Fruit fly (Drosophila melanogaster): Measurements from ENCODE around the gene Hsp26.

The Hsp26 gene

dm6 chr3L:9422636-9423419 lies 45.6 kb upstream of the Hsp26 start, which contains the start of gene aay (continued):
- TF ChIP-seq Hnf4 (GFP tag; optimal IDR thresholded peaks at IDR 0.05) = peak; percentile 96
- peak; percentile 95 for TF ChIP-seq brk (GFP tag; optimal IDR thresholded peaks at IDR 0.05)
- peak; percentile 97 for TF ChIP-seq sage (GFP tag; optimal IDR thresholded peaks at IDR 0.05)
- peak; percentile 94 for TF ChIP-seq Dfd (GFP tag; optimal IDR thresholded peaks at IDR 0.05)
- TF ChIP-seq pan (optimal IDR thresholded peaks at IDR 0.05) = no peak
- TF ChIP-seq Jra (GFP tag; optimal IDR thresholded peaks at IDR 0.05) = peak; percentile 97
- peak; percentile 99 for TF ChIP-seq rgr (GFP tag; optimal IDR thresholded peaks at IDR 0.05)
- peak; percentile 98 for TF ChIP-seq OdsH (GFP tag; optimal IDR thresholded peaks at IDR 0.05)
- no peak for TF ChIP-seq CrebA (GFP tag; optimal IDR thresholded peaks at IDR 0.05; ENCODE audit: borderline replicate concordance)
- peak; percentile 95 for TF ChIP-seq dmrt93B (GFP tag; optimal IDR thresholded peaks at IDR 0.05)

dm6 chr3L:9422135-9422534 lies 44.9 kb upstream of the Hsp26 start:
- TF ChIP-seq woc (GFP tag; optimal IDR thresholded peaks at IDR 0.05) = no peak
- TF ChIP-seq Rel (GFP tag; optimal IDR thresholded peaks at IDR 0.05) = no peak
- TF ChIP-seq Rel (tag; optimal IDR thresholded peaks at IDR 0.05) = peak; percentile 90

dm6 chr3L:9421621-9422020 lies 44.4 kb upstream of the Hsp26 start:
- TF ChIP-seq h (GFP tag; optimal IDR thresholded peaks at IDR 0.05) (no peak), CrebA (GFP tag; optimal IDR thresholded peaks at IDR 0.05; ENCODE audit: borderline replicate concordance) (no peak), jim (GFP tag; optimal IDR thresholded peaks at IDR 0.05) (no peak), pan (optimal IDR thresholded peaks at IDR 0.05) (no peak), tai (GFP tag; optimal IDR thresholded peaks at IDR 0.05) (no peak), brk (GFP tag; optimal IDR thresholded peaks at IDR 0.05) (no peak)

- TF ChIP-seq jim (GFP tag; optimal IDR thresholded peaks at IDR 0.05) = no peak
- TF ChIP-seq CrebA (GFP tag; optimal IDR thresholded peaks at IDR 0.05; ENCODE audit: borderline replicate concordance) = no peak
- no peak for TF ChIP-seq N (GFP tag; optimal IDR thresholded peaks at IDR 0.05)
- TF ChIP-seq Hnf4 (GFP tag; optimal IDR thresholded peaks at IDR 0.05) = no peak
- TF ChIP-seq dl (GFP tag; optimal IDR thresholded peaks at IDR 0.05; ENCODE audit: insufficient read depth in 1 of 2, partially characterized antibody in 2 of 2) = no peak
Measured at dm6 chr3L:9420819-9421130, 43.5 kb upstream of the Hsp26 start.

- TF ChIP-seq GATAd (GFP tag; optimal IDR thresholded peaks at IDR 0.05) (peak; percentile 12), h (GFP tag; optimal IDR thresholded peaks at IDR 0.05) (peak; percentile 90), Abd-B (GFP tag; optimal IDR thresholded peaks at IDR 0.05) (no peak), N (GFP tag; optimal IDR thresholded peaks at IDR 0.05) (no peak), CrebA (GFP tag; optimal IDR thresholded peaks at IDR 0.05; ENCODE audit: borderline replicate concordance) (no peak), sage (GFP tag; optimal IDR thresholded peaks at IDR 0.05) (peak; percentile 71), OdsH (GFP tag; optimal IDR thresholded peaks at IDR 0.05) (peak; percentile 90), woc (GFP tag; optimal IDR thresholded peaks at IDR 0.05) (peak; percentile 77), ey (GFP tag; optimal IDR thresholded peaks at IDR 0.05) (peak; percentile 93), Rel (GFP tag; optimal IDR thresholded peaks at IDR 0.05) (peak; percentile 46), Rel (tag; optimal IDR thresholded peaks at IDR 0.05) (peak; percentile 66), lola (GFP tag; optimal IDR thresholded peaks at IDR 0.05) (no peak), Hnf4 (GFP tag; optimal IDR thresholded peaks at IDR 0.05) (peak; percentile 87), rgr (GFP tag; optimal IDR thresholded peaks at IDR 0.05) (peak; percentile 88), Jra (GFP tag; optimal IDR thresholded peaks at IDR 0.05) (peak; percentile 88), Dif (GFP tag; optimal IDR thresholded peaks at IDR 0.05; ENCODE audit: partially characterized antibody) (no peak), CG32264 (GFP tag; optimal IDR thresholded peaks at IDR 0.05) (peak; percentile 86), Hr78 (GFP tag; optimal IDR thresholded peaks at IDR 0.05) (no peak), HLH106 (tag; optimal IDR thresholded peaks at IDR 0.05) (peak; percentile 91), dmrt93B (GFP tag; optimal IDR thresholded peaks at IDR 0.05) (peak; percentile 80), dl (GFP tag; optimal IDR thresholded peaks at IDR 0.05; ENCODE audit: insufficient read depth in 1 of 2, partially characterized antibody in 2 of 2) (no peak), Mio (GFP tag; optimal IDR thresholded peaks at IDR 0.05) (peak; percentile 27), Vsx2 (GFP tag; optimal IDR thresholded peaks at IDR 0.05; ENCODE audit: partially characterized antibody) (no peak), Dfd (GFP tag; optimal IDR thresholded peaks at IDR 0.05) (no peak), Sp1 (GFP tag; optimal IDR thresholded peaks at IDR 0.05) (peak; percentile 90), psq (GFP tag; optimal IDR thresholded peaks at IDR 0.05) (peak; percentile 86), fru (GFP tag; optimal IDR thresholded peaks at IDR 0.05) (peak; percentile 94), pan (optimal IDR thresholded peaks at IDR 0.05) (no peak), Myc (optimal IDR thresholded peaks at IDR 0.05) (no peak), brk (GFP tag; optimal IDR thresholded peaks at IDR 0.05) (peak; percentile 38), jim (GFP tag; optimal IDR thresholded peaks at IDR 0.05) (no peak), br (GFP tag; optimal IDR thresholded peaks at IDR 0.05) (peak; percentile 95), CG9705 (GFP tag; optimal IDR thresholded peaks at IDR 0.05) (peak; percentile 62), sv (GFP tag; optimal IDR thresholded peaks at IDR 0.05) (no peak), Hr83 (GFP tag; optimal IDR thresholded peaks at IDR 0.05; ENCODE audit: poor library complexity, severe bottlenecking) (no peak), usp (GFP tag; optimal IDR thresholded peaks at IDR 0.05) (no peak)
Measured at dm6 chr3L:9420054-9420818, 43.0 kb upstream of the Hsp26 start.
